Fruit fly (Drosophila melanogaster) whole organism: Measurements from ENCODE around the gene Ir25a.

Source experiments
- CG8478 ChIP-seq: fragments of >200 bp; optimal IDR thresholded peaks from 2 replicates; lab custom pipeline; 2018; ENCODE audit warnings: inconsistent platforms
- EcR ChIP-seq, 2 experiments: fragments of >200 bp; optimal IDR thresholded peaks; 2 replicates each; lab custom pipeline; 2017; ENCODE audit warnings: missing biosample characterization in 2 of 2, missing genetic modification characterization in 2 of 2, missing genetic modification reagents in 2 of 2
- pan ChIP-seq: fragments of >200 bp; optimal IDR thresholded peaks from 2 replicates; lab custom pipeline; 2017
- psq ChIP-seq: fragments of >200 bp; optimal IDR thresholded peaks from 2 replicates; lab custom pipeline; 2017

dm6 chr2L:4846629-4847125 lies 11.6 kb upstream of the Ir25a start:
- no peak for TF ChIP-seq psq
- no peak for TF ChIP-seq pan (lab: Kevin White, UChicago)
- TF ChIP-seq EcR (GFP tag; optimal IDR thresholded peaks at IDR 0.05; lab: Kevin White, UChicago), result no peak
- no peak for TF ChIP-seq CG8478 (lab: Kevin White, UChicago)
